Worm (Caenorhabditis elegans) whole organism, L4/young adult: ENCODE data around the gene nhr-120.

ENCODE experiments used
- W03F9.2 ChIP-seq: fragments of 150-350 bp; optimal IDR thresholded peaks from 2 replicates; lab custom pipeline; 2014; ENCODE audit warnings: missing biosample characterization, missing genetic modification characterization
- dao-5 ChIP-seq: sonication (generic microtip); optimal IDR thresholded peaks from 2 replicates; lab custom pipeline; 2016; ENCODE audit warnings: missing genotype, missing genetic modification characterization, moderate library complexity, missing compliant biosample characterization
- him-1 ChIP-seq: sonication (generic microtip); optimal IDR thresholded peaks from 2 replicates; lab custom pipeline; 2016; ENCODE audit warnings: missing genotype, missing genetic modification reagents, missing genetic modification characterization, missing compliant biosample characterization

The nhr-120 gene

DNA sequence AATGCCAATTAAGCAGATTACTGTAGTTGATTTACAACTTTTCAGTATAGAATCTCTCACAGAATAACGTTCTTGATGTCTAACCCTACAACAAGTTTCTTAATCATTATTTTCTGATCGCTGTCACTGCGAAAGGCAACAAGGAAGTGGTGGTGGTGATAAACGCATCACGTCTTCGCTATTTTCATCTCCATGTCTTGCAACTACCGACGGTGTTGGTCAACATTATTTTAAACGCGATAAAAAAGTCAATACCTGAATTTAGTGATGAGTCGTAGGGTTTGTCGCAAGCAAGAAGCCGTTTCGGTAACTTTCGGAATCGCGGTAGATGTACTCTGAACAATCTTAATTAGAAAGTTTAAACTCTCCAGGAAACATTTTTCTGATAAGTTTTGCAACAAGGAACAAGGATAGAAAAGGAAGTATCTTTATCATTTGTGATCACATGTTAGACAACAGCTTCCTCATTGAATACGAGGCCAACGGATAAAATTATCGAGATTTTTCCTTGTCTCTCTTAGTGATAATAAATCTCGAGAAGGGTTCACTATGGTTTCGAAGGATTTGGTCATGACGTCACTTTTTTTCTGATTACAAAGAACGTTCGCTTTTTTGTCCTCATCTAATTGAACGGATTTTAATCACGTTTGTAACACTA, 23.5 kb upstream of the nhr-120 start:
- TF ChIP-seq W03F9.2 (tag; lab: Kevin White, UChicago) (no peak), him-1 (tag; lab: Kevin White, UChicago) (no peak)

DNA sequence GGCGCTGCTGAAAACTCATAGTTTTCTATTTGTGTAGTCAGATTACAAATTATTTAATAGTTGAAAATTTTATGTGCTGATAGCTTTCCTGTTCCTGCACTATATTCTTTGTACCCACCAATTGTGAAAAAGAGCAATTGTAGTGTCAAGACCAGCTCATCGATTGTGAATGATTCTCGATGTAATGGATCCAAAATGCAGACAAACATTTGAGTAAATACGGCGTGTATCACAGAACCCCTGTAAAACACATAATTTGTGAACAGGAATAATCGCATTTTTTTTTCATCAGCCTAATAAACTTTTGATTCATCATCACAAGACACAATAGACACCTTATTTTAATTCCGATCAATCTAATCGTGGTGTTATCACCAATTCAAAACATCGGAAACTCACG, 21.8 kb upstream of the nhr-120 start:
- TF ChIP-seq dao-5 (tag; lab: Kevin White, UChicago), result no peak
- no peak for TF ChIP-seq W03F9.2 (tag; lab: Kevin White, UChicago)
- no peak for TF ChIP-seq him-1 (tag; lab: Kevin White, UChicago)

ce11 chrX:6656770-6657169, 16.4 kb upstream of the nhr-120 start:
- TF ChIP-seq dao-5 (tag; lab: Kevin White, UChicago), result no peak
- no peak for TF ChIP-seq him-1 (tag; lab: Kevin White, UChicago)
- TF ChIP-seq W03F9.2 (tag; lab: Kevin White, UChicago), result no peak

DNA sequence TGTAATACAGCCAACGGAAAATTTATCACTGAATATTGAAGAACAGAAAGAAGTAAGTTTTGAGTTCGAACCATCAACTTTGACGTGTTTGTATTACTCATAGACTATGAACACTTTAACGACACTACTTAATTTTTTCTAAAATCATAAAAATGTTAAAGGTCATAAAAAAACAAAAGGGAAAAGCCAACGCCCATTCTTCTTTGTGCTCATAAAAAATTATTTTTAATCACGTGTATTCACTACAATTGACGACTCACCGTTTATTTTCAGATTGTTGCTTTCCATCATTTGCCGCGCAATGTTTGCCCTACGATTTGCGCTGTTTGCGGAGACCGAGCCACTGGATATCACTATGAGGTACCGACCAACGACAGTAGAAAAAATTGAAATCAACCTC, 15.8 kb upstream of the nhr-120 start:
- no peak for TF ChIP-seq dao-5 (tag; lab: Kevin White, UChicago)
- TF ChIP-seq W03F9.2 (tag; lab: Kevin White, UChicago), result no peak
- no peak for TF ChIP-seq him-1 (tag; lab: Kevin White, UChicago)

ce11 chrX:6655163-6655562, 14.7 kb upstream of the nhr-120 start, which contains the start of gene nhr-173:
nhr-173 (plus strand) TSS chrX:6655528.
- TF ChIP-seq him-1 (tag; lab: Kevin White, UChicago), result no peak
- TF ChIP-seq dao-5 (tag; lab: Kevin White, UChicago), result no peak
- TF ChIP-seq W03F9.2 (tag; lab: Kevin White, UChicago), result no peak

- TF ChIP-seq him-1 (tag; lab: Kevin White, UChicago) (no peak), dao-5 (tag; lab: Kevin White, UChicago) (no peak), W03F9.2 (tag; lab: Kevin White, UChicago) (no peak)
Observed at ce11 chrX:6654139-6654538, 13.7 kb upstream of the nhr-120 start.

DNA sequence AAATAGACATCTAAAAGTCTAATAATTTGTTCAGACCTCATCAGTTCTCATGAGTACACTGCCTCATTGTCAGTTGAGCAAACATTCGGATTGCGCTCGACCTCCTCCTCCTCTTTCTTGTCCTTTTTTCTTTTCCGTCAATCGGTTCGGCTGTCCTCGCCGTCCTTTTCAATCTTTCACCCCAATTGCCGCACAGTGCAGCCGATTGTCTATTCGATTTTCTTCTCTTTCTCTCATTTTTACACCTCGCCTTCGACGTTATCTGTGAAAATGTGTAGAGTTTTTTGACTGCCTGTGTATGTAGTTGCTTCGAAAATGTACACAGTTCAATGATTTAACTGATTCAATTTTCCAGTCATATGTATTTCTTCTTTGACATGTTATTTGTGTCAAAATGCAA, 12.8 kb upstream of the nhr-120 start:
- no peak for TF ChIP-seq W03F9.2 (tag; lab: Kevin White, UChicago)
- no peak for TF ChIP-seq dao-5 (tag; lab: Kevin White, UChicago)
- no peak for TF ChIP-seq him-1 (tag; lab: Kevin White, UChicago)

DNA sequence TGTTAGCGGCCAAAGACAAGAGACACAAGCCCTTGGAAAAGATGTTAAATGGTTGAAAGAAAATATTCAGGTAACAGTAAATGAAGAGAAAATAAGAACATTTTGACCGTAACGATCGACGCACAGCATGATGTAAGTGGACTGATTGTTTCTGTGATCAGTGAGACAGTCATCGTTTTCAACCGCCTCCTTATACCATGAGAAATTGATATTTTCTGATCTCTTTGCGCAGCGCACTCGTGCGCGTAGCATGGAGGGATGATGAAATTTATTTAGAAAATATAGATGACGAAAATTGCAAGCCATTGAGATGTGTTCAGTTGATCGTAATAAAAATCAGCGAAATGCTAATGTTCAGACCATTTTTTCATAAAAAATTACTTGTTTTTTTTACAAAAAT, 9.2 kb upstream of the nhr-120 start:
- TF ChIP-seq W03F9.2 (tag; lab: Kevin White, UChicago), result no peak
- TF ChIP-seq dao-5 (tag; lab: Kevin White, UChicago), result no peak
- no peak for TF ChIP-seq him-1 (tag; lab: Kevin White, UChicago)

ce11 chrX:6646387-6647061, 6.1 kb upstream of the nhr-120 start:
- no peak for TF ChIP-seq dao-5 (tag; lab: Kevin White, UChicago)
- TF ChIP-seq W03F9.2 (tag; lab: Kevin White, UChicago), result no peak
- TF ChIP-seq him-1 (tag; lab: Kevin White, UChicago), result no peak

ce11 chrX:6644971-6645704, 4.7 kb upstream of the nhr-120 start, which contains the start of gene C56E10.3:
C56E10.3 (plus strand) TSS chrX:6645654.
- TF ChIP-seq W03F9.2 (tag; lab: Kevin White, UChicago) (no peak), him-1 (tag; lab: Kevin White, UChicago) (no peak), dao-5 (tag; lab: Kevin White, UChicago) (no peak)

DNA sequence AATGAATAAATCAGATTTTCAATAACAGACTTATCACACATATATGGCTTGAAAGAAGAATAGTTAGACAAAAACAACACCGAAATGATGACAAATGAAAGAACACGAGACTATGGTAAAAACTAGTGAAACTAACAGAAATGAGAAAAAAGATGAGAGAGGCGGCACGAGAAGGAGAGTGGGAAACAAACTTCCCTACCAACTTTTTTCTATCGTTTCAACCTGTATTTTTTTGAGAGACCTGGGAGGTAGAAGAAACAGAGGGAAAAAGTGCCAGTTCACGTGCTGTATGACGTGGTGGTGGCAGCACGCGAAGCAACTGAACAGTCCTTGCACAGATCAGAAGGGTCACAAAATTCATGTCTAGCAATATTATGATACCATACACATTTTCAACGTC, 2.4 kb upstream of the nhr-120 start:
- TF ChIP-seq him-1 (tag; lab: Kevin White, UChicago), result no peak

DNA sequence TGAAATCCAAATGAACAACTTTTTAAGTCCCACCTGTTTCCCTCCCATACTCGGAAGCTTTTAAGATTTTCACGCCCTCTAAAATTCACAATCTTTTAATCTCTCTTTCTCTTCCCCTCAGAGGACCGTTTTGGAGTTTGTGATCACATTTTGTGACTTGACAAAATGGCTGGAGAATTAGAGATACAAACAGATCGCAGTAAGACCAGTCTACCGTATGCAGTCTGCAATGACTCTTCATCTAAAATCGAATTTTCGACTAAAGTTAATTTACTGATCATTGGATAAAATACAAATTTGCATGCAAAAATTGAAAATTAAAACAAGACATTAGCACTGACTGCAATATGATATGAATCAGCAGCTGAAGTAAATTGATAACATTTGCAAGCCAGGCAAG, 1.1 kb upstream of the nhr-120 start:
- no peak for TF ChIP-seq dao-5 (tag; lab: Kevin White, UChicago)
- TF ChIP-seq him-1 (tag; lab: Kevin White, UChicago), result no peak
- TF ChIP-seq W03F9.2 (tag; lab: Kevin White, UChicago), result no peak

- no peak for TF ChIP-seq him-1 (tag; lab: Kevin White, UChicago)
- TF ChIP-seq W03F9.2 (tag; lab: Kevin White, UChicago), result no peak
- no peak for TF ChIP-seq dao-5 (tag; lab: Kevin White, UChicago)
Observed at ce11 chrX:6638985-6639573, 1.3 kb downstream of the nhr-120 start.
